Worm (Caenorhabditis elegans) whole organism, young adult: Measurements from ENCODE around the gene T01C4.8.

Experiments used
- B0035.1 ChIP-seq: sonication (generic microtip); optimal IDR thresholded peaks from 2 replicates; lab custom pipeline; 2016; ENCODE audit warnings: missing genetic modification characterization, mild to moderate bottlenecking, missing compliant biosample characterization, missing genotype, missing genetic modification reagents
- B0336.3 ChIP-seq: fragments of 200-800 bp; sonication (Bioruptor generic); IDR thresholded peaks from 2 replicates; pipeline ENCODE4 v1.3.6; 2022; ENCODE audit warnings: missing genetic modification characterization, missing compliant biosample characterization
- F22D6.2 ChIP-seq: sonication (generic microtip); optimal IDR thresholded peaks from 2 replicates; lab custom pipeline; 2016; ENCODE audit warnings: mild to moderate bottlenecking, missing genetic modification characterization, missing compliant biosample characterization
- F23B12.7 ChIP-seq: sonication (generic microtip); optimal IDR thresholded peaks from 2 replicates; lab custom pipeline; 2017; ENCODE audit warnings: missing genetic modification characterization, mild to moderate bottlenecking, missing compliant biosample characterization, antibody characterized with exemption, moderate library complexity; ENCODE audit not compliant: insufficient read depth
- F49E8.2 ChIP-seq: sonication (generic microtip); optimal IDR thresholded peaks from 3 replicates; lab custom pipeline; 2017; ENCODE audit warnings: missing genetic modification characterization, mild to moderate bottlenecking, missing compliant biosample characterization, antibody characterized with exemption, moderate library complexity; ENCODE audit not compliant: insufficient read depth
- F57A8.1 ChIP-seq: fragments of 200-800 bp; sonication (Bioruptor generic); optimal IDR thresholded peaks from 2 replicates; lab custom pipeline; 2018; ENCODE audit warnings: mild to moderate bottlenecking, missing genetic modification characterization, moderate library complexity, missing compliant biosample characterization
- K12H6.12 ChIP-seq: fragments of 200-800 bp; sonication (Bioruptor generic); optimal IDR thresholded peaks from 2 replicates; lab custom pipeline; 2018; ENCODE audit warnings: mild to moderate bottlenecking, missing genetic modification characterization, missing compliant biosample characterization
- Y56A3A.18 ChIP-seq: fragments of 200-800 bp; sonication (Bioruptor generic); IDR thresholded peaks from 2 replicates; pipeline ENCODE4 v1.3.6; 2022; ENCODE audit warnings: missing genetic modification reagents, missing genetic modification characterization, missing compliant biosample characterization
- akir-1 ChIP-seq: fragments of 200-800 bp; sonication (Bioruptor generic); optimal IDR thresholded peaks from 2 replicates; lab custom pipeline; 2018; ENCODE audit warnings: mild to moderate bottlenecking, missing genetic modification characterization, moderate library complexity, missing compliant biosample characterization
- ama-1 ChIP-seq, 3 experiments: fragments of 150-350 bp in 1 of 3; sonication (generic microtip) in 2 of 3; optimal IDR thresholded peaks; 2 replicates each; lab custom pipeline; 2014 to 2018; ENCODE audit warnings: missing biosample characterization in 2 of 3, missing genetic modification characterization in 2 of 3, missing genetic modification reagents in 2 of 3
- attf-3 ChIP-seq: fragments of 200-800 bp; sonication (Bioruptor generic); conservative IDR thresholded peaks from 2 replicates; pipeline ENCODE4 v1.3.6; 2022; ENCODE audit warnings: missing genetic modification reagents, missing genetic modification characterization, missing compliant biosample characterization
- attf-5 ChIP-seq: fragments of 200-800 bp; sonication (Bioruptor generic); optimal IDR thresholded peaks from 2 replicates; lab custom pipeline; 2018; ENCODE audit warnings: mild to moderate bottlenecking, missing genetic modification characterization, missing compliant biosample characterization
- ccch-3 ChIP-seq: fragments of 200-800 bp; sonication (Bioruptor generic); optimal IDR thresholded peaks from 2 replicates; lab custom pipeline; 2018; ENCODE audit warnings: mild to moderate bottlenecking, missing genetic modification characterization, missing compliant biosample characterization
- ceh-79 ChIP-seq: sonication (generic microtip); optimal IDR thresholded peaks from 2 replicates; lab custom pipeline; 2017; ENCODE audit warnings: mild to moderate bottlenecking, missing genetic modification characterization, missing compliant biosample characterization
- chd-7 ChIP-seq: sonication (generic microtip); optimal IDR thresholded peaks from 2 replicates; lab custom pipeline; 2016; ENCODE audit warnings: mild to moderate bottlenecking, missing genetic modification characterization, moderate library complexity, missing compliant biosample characterization
- die-1 ChIP-seq: sonication (generic microtip); optimal IDR thresholded peaks from 2 replicates; lab custom pipeline; 2016; ENCODE audit warnings: missing genotype, mild to moderate bottlenecking, missing genetic modification characterization, missing compliant biosample characterization
- dox-1 ChIP-seq: fragments of 200-800 bp; sonication (Bioruptor generic); IDR thresholded peaks from 2 replicates; pipeline ENCODE4 v1.3.6; 2022; ENCODE audit warnings: missing genetic modification reagents, missing genetic modification characterization, missing compliant biosample characterization
- dpff-1 ChIP-seq: sonication (generic microtip); optimal IDR thresholded peaks from 2 replicates; lab custom pipeline; 2017; ENCODE audit warnings: mild to moderate bottlenecking, missing genetic modification characterization, missing compliant biosample characterization
- egl-18 ChIP-seq: fragments of 200-800 bp; sonication (Bioruptor generic); IDR thresholded peaks from 2 replicates; pipeline ENCODE4 v1.3.6; 2022; ENCODE audit warnings: missing genetic modification reagents, missing genetic modification characterization, missing compliant biosample characterization
- hrde-1 ChIP-seq: sonication (generic microtip); optimal IDR thresholded peaks from 2 replicates; lab custom pipeline; 2016; ENCODE audit warnings: missing genetic modification characterization, mild to moderate bottlenecking, missing compliant biosample characterization, moderate library complexity, missing genotype, missing genetic modification reagents, borderline replicate concordance
- hsf-1 ChIP-seq: fragments of 200-800 bp; sonication (Bioruptor generic); IDR thresholded peaks from 2 replicates; pipeline ENCODE4 v1.3.6; 2022; ENCODE audit warnings: missing genetic modification reagents, missing genetic modification characterization, missing compliant biosample characterization
- lag-1 ChIP-seq: fragments of 200-800 bp; sonication (Bioruptor generic); IDR thresholded peaks from 2 replicates; pipeline ENCODE4 v1.3.6; 2022; ENCODE audit warnings: missing genetic modification reagents, missing genetic modification characterization, missing compliant biosample characterization
- lin-35 ChIP-seq, 3 experiments: fragments of 150-350 bp in 2 of 3; sonication (generic microtip) in 1 of 3; optimal IDR thresholded peaks; 2 replicates each; lab custom pipeline; 2014 to 2018; ENCODE audit warnings: missing biosample characterization in 3 of 3, missing genetic modification characterization in 3 of 3, missing genetic modification reagents in 3 of 3
- lin-40 ChIP-seq: sonication (generic microtip); optimal IDR thresholded peaks from 2 replicates; lab custom pipeline; 2016; ENCODE audit warnings: missing genetic modification characterization, mild to moderate bottlenecking, missing compliant biosample characterization, missing genotype, missing genetic modification reagents
- lin-54 ChIP-seq: fragments of 200-800 bp; sonication (Bioruptor generic); optimal IDR thresholded peaks from 2 replicates; lab custom pipeline; 2018; ENCODE audit warnings: mild to moderate bottlenecking, missing genetic modification characterization, missing compliant biosample characterization
- mxl-1 ChIP-seq: sonication (generic microtip); optimal IDR thresholded peaks from 2 replicates; lab custom pipeline; 2016; ENCODE audit warnings: missing genetic modification characterization, missing compliant biosample characterization
- nhr-80 ChIP-seq: sonication (generic microtip); optimal IDR thresholded peaks from 2 replicates; lab custom pipeline; 2016; ENCODE audit warnings: missing genetic modification characterization, missing compliant biosample characterization
- pha-4 ChIP-seq: fragments of 150-350 bp; sonication (generic microtip); optimal IDR thresholded peaks from 2 replicates; lab custom pipeline; 2014; ENCODE audit warnings: missing biosample characterization, missing genetic modification reagents, missing genetic modification characterization
- rec-8 ChIP-seq, 2 experiments: sonication (generic microtip); optimal IDR thresholded peaks; 2 replicates each; lab custom pipeline; 2016; ENCODE audit warnings: mild to moderate bottlenecking in 2 of 2, missing genetic modification characterization in 2 of 2, missing genetic modification reagents in 2 of 2, missing genotype in 2 of 2, missing biosample characterization in 1 of 2, missing compliant biosample characterization in 1 of 2, moderate library complexity in 1 of 2
- rpc-1 ChIP-seq, 2 experiments: fragments of 150-350 bp in 1 of 2; sonication (generic microtip) in 1 of 2; optimal IDR thresholded peaks; 2 replicates each; lab custom pipeline; 2014 to 2018; ENCODE audit warnings: missing biosample characterization in 1 of 2, missing genetic modification characterization in 1 of 2, missing genetic modification reagents in 1 of 2, missing genotype in 1 of 2
- sdz-38 ChIP-seq: sonication (generic microtip); optimal IDR thresholded peaks from 2 replicates; lab custom pipeline; 2016; ENCODE audit warnings: missing genotype, missing genetic modification characterization, missing compliant biosample characterization
- snpc-1.1 ChIP-seq: sonication (generic microtip); optimal IDR thresholded peaks from 2 replicates; lab custom pipeline; 2017; ENCODE audit warnings: missing genetic modification characterization, mild to moderate bottlenecking, missing compliant biosample characterization, antibody characterized with exemption, moderate library complexity, missing genotype, missing genetic modification reagents; ENCODE audit not compliant: insufficient read depth
- tlf-1 ChIP-seq: fragments of 200-800 bp; sonication (Bioruptor generic); optimal IDR thresholded peaks from 2 replicates; lab custom pipeline; 2018; ENCODE audit warnings: mild to moderate bottlenecking, missing genetic modification characterization, missing compliant biosample characterization
- unc-62 ChIP-seq: fragments of 150-350 bp; optimal IDR thresholded peaks from 2 replicates; lab custom pipeline; 2014; ENCODE audit warnings: missing biosample characterization, missing genetic modification reagents, missing genetic modification characterization
- zfh-2 ChIP-seq: fragments of 200-800 bp; sonication (Bioruptor generic); conservative IDR thresholded peaks from 2 replicates; pipeline ENCODE4 v1.3.6; 2022; ENCODE audit warnings: missing genetic modification reagents, missing genetic modification characterization, missing compliant biosample characterization
- zim-3 ChIP-seq: sonication (generic microtip); optimal IDR thresholded peaks from 2 replicates; lab custom pipeline; 2017; ENCODE audit warnings: mild to moderate bottlenecking, missing genetic modification characterization, moderate library complexity, missing compliant biosample characterization
- ztf-22 ChIP-seq: fragments of 200-800 bp; sonication (Bioruptor generic); optimal IDR thresholded peaks from 2 replicates; lab custom pipeline; 2018; ENCODE audit warnings: mild to moderate bottlenecking, missing genetic modification characterization, moderate library complexity, missing compliant biosample characterization
- ztf-6 ChIP-seq: fragments of 200-800 bp; sonication (Bioruptor generic); IDR thresholded peaks from 2 replicates; pipeline ENCODE4 v1.3.6; 2022; ENCODE audit warnings: missing genetic modification reagents, missing genetic modification characterization, missing compliant biosample characterization

T01C4.8 gene

DNA sequence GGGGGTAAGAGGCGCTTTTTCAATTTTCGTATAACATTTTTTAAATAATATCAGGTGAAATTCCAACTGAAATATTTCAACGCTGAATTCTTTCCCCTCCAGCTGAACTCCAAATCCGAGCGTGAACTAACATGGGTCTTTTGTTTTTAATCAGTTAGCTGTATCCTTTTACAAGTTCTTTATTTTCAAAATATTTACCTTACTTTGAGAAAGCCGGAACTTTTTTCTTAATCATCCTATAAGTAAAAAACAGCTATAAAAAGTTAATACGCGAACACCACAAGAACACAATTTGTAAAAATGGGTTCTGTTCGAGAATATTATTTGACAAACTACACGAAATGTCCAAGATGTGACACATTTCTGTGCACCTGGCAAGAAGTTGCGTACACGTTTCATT lies 34.9 kb upstream of the T01C4.8 start, which contains the start of gene srh-83:
srh-83 (plus strand) TSS at position 301 of the 400 bp plus-strand sequence.
- TF ChIP-seq lin-35 (GFP tag; optimal IDR thresholded peaks at IDR 0.05; lab: Kevin White, UChicago) (no peak), attf-3 (GFP tag; lab: Robert Waterston, UW) (no peak), tlf-1 (GFP tag; lab: Kevin White, UChicago) (no peak), zim-3 (tag; lab: Kevin White, UChicago) (no peak), dpff-1 (no peak), akir-1 (no peak), ztf-22 (no peak), rec-8 (tag; optimal IDR thresholded peaks at IDR 0.05; lab: Kevin White, UChicago) (no peak), lin-40 (tag; lab: Kevin White, UChicago) (no peak)
- TF ChIP-seq, all 124 proteins: peak for 0

- TF ChIP-seq unc-62 (GFP tag; lab: Kevin White, UChicago) (peak; percentile 85), snpc-1.1 (tag; lab: Kevin White, UChicago) (no peak), lin-40 (tag; lab: Kevin White, UChicago) (peak; percentile 18), nhr-80 (tag; lab: Kevin White, UChicago) (peak; percentile 42)
Observed at ce11 chrV:7163477-7164114, 34.2 kb upstream of the T01C4.8 start, which contains the start of gene ugt-41. Gene ugt-41, minus strand, starts transcription at chrV:7163595.

ce11 chrV:7159391-7159790 lies 30.0 kb upstream of the T01C4.8 start, which contains the start of gene str-204:
Gene str-204, plus strand, starts transcription at chrV:7159691.
- no peak for TF ChIP-seq F23B12.7 (tag; lab: Kevin White, UChicago)
- TF ChIP-seq Y56A3A.18: no peak
- no peak for TF ChIP-seq lin-54 (GFP tag; lab: Kevin White, UChicago)
- TF ChIP-seq F22D6.2 (tag; lab: Kevin White, UChicago): no peak
- TF ChIP-seq B0035.1 (tag; lab: Kevin White, UChicago): no peak
- no peak for TF ChIP-seq egl-18 (GFP tag; lab: Robert Waterston, UW)
- TF ChIP-seq hrde-1 (tag; lab: Kevin White, UChicago): no peak
- TF ChIP-seq F49E8.2 (tag; lab: Kevin White, UChicago): no peak
- no peak for TF ChIP-seq F57A8.1 (GFP tag; lab: Kevin White, UChicago)
- no peak for TF ChIP-seq ztf-6
- no peak for TF ChIP-seq die-1
- no peak for TF ChIP-seq lag-1
- TF ChIP-seq rpc-1 (optimal IDR thresholded peaks at IDR 0.05; lab: Kevin White, UChicago): no peak
- TF ChIP-seq rpc-1 (tag; optimal IDR thresholded peaks at IDR 0.05; lab: Kevin White, UChicago): no peak
- no peak for TF ChIP-seq tlf-1 (GFP tag; lab: Kevin White, UChicago)

- TF ChIP-seq zfh-2 (no peak), ama-1 (optimal IDR thresholded peaks at IDR 0.05; lab: Kevin White, UChicago) (no peak), ama-1 (GFP tag; optimal IDR thresholded peaks at IDR 0.05; lab: Kevin White, UChicago) (no peak), unc-62 (GFP tag; lab: Kevin White, UChicago) (peak; percentile 14), nhr-80 (tag; lab: Kevin White, UChicago) (peak; percentile 76), ceh-79 (tag; lab: Kevin White, UChicago) (no peak)
Observed at ce11 chrV:7157089-7157488, 27.7 kb upstream of the T01C4.8 start, which contains the start of gene ugt-39. Gene ugt-39, plus strand, starts transcription at chrV:7157142.

DNA sequence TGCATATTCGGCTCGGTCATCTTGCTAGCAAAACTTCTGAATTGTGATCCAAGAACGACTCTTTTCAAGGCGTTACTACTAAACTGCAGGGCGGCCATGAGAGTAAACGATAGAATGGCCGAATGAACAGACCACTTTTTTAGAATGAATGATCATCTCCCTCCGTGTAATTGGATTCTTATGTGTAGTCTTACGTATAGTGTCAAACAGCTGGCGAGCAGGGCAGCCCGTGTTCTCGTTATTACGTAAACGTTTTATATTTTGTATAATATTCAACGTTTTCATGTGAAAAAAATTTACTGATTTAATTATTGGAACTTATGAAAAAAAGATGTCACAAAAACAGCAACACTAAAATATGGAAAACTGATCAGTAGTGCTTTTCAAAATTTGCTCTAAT lies 26.7 kb upstream of the T01C4.8 start, which contains the start of gene F10D2.10:
F10D2.10 (minus strand) TSS at position 101 of the 400 bp plus-strand sequence.
- TF ChIP-seq attf-5 (no peak), K12H6.12 (tag; lab: Kevin White, UChicago) (no peak), tlf-1 (GFP tag; lab: Kevin White, UChicago) (no peak), dox-1 (GFP tag; lab: Robert Waterston, UW) (no peak), B0336.3 (GFP tag; lab: Robert Waterston, UW) (no peak), mxl-1 (no peak), sdz-38 (no peak), hsf-1 (no peak), pha-4 (tag; lab: Kevin White, UChicago) (no peak), chd-7 (tag; lab: Kevin White, UChicago) (no peak), Y56A3A.18 (no peak), zfh-2 (no peak), lin-54 (GFP tag; lab: Kevin White, UChicago) (no peak), F23B12.7 (tag; lab: Kevin White, UChicago) (no peak), ccch-3 (no peak), zim-3 (tag; lab: Kevin White, UChicago) (no peak)
